Fruit fly (Drosophila melanogaster): ENCODE results near the gene CG1316.

The CG1316 gene

dm6 chr3L:4277796-4278195 is 5.9 kb upstream of the CG1316 start, which contains the start of gene Ctl1 (continued):
- TF ChIP-seq CG17912 (GFP tag; optimal IDR thresholded peaks at IDR 0.05): no peak
- TF ChIP-seq ems (GFP tag; optimal IDR thresholded peaks at IDR 0.05): no peak
- TF ChIP-seq CG4328 (GFP tag; optimal IDR thresholded peaks at IDR 0.05): no peak
- TF ChIP-seq inv (GFP tag; IDR thresholded peaks at IDR 0.05; ENCODE audit: partially characterized antibody): no peak
- TF ChIP-seq pzg (GFP tag; optimal IDR thresholded peaks at IDR 0.05): peak; percentile 62
- TF ChIP-seq Max (GFP tag; optimal IDR thresholded peaks at IDR 0.05): no peak
- no peak for TF ChIP-seq ken (GFP tag; IDR thresholded peaks at IDR 0.05)
- no peak for TF ChIP-seq CG13624 (GFP tag; optimal IDR thresholded peaks at IDR 0.05)
- no peak for TF ChIP-seq CG2199 (GFP tag; IDR thresholded peaks at IDR 0.05)
- TF ChIP-seq CG14965 (GFP tag; optimal IDR thresholded peaks at IDR 0.05; ENCODE audit: borderline replicate concordance): no peak
- TF ChIP-seq CG15269 (tag; optimal IDR thresholded peaks at IDR 0.05): no peak
- TF ChIP-seq E2f2 (GFP tag; IDR thresholded peaks at IDR 0.05): peak; percentile 95
- peak; percentile 12 for TF ChIP-seq CG14710 (tag; optimal IDR thresholded peaks at IDR 0.05)
- no peak for TF ChIP-seq CG15011 (GFP tag; optimal IDR thresholded peaks at IDR 0.05)
- peak; percentile 42 for TF ChIP-seq trem (tag; optimal IDR thresholded peaks at IDR 0.05)
- TF ChIP-seq sens (GFP tag): peak; percentile 84
- TF ChIP-seq Tbp (GFP tag; optimal IDR thresholded peaks at IDR 0.05): no peak
- no peak for TF ChIP-seq Abd-B (GFP tag; optimal IDR thresholded peaks at IDR 0.05)
- TF ChIP-seq CG14441 (GFP tag; IDR thresholded peaks at IDR 0.05): no peak
- no peak for TF ChIP-seq Elba2 (GFP tag; optimal IDR thresholded peaks at IDR 0.05)
- no peak for TF ChIP-seq sima (GFP tag; optimal IDR thresholded peaks at IDR 0.05)
- TF ChIP-seq MBD-R2 (GFP tag; IDR thresholded peaks at IDR 0.05): peak; percentile 43; the same call in 1 of the 2 replicates
- TF ChIP-seq pros (GFP tag; optimal IDR thresholded peaks at IDR 0.05): no peak
- TF ChIP-seq fd3F (GFP tag; optimal IDR thresholded peaks at IDR 0.05): no peak
- no peak for TF ChIP-seq CG10959 (GFP tag; IDR thresholded peaks at IDR 0.05)
- no peak for TF ChIP-seq bab2 (GFP tag; optimal IDR thresholded peaks at IDR 0.05)
- TF ChIP-seq ttk (GFP tag; IDR thresholded peaks at IDR 0.05): no peak
- no peak for TF ChIP-seq CG18599 (GFP tag; optimal IDR thresholded peaks at IDR 0.05)
- no peak for TF ChIP-seq CG17802 (tag; optimal IDR thresholded peaks at IDR 0.05)
- no peak for TF ChIP-seq Mes4 (GFP tag; optimal IDR thresholded peaks at IDR 0.05)
- TF ChIP-seq D (optimal IDR thresholded peaks at IDR 0.05): no peak
- no peak for TF ChIP-seq D (GFP tag; optimal IDR thresholded peaks at IDR 0.05)
- peak; percentile 43 for TF ChIP-seq CG4617 (GFP tag; optimal IDR thresholded peaks at IDR 0.05; ENCODE audit: borderline replicate concordance)
- peak; percentile 88 for TF ChIP-seq gfzf (GFP tag; optimal IDR thresholded peaks at IDR 0.05)
- no peak for TF ChIP-seq corto (GFP tag; optimal IDR thresholded peaks at IDR 0.05)
- no peak for TF ChIP-seq CG6175 (GFP tag; IDR thresholded peaks at IDR 0.05)
- TF ChIP-seq CG13424 (tag; optimal IDR thresholded peaks at IDR 0.05): no peak
- no peak for TF ChIP-seq E2f1 (GFP tag; IDR thresholded peaks at IDR 0.05)
- TF ChIP-seq Hr78 (GFP tag; optimal IDR thresholded peaks at IDR 0.05): no peak
- TF ChIP-seq Ets97D (GFP tag; optimal IDR thresholded peaks at IDR 0.05): no peak
- TF ChIP-seq hkb (optimal IDR thresholded peaks at IDR 0.05): no peak
- TF ChIP-seq hkb (GFP tag; IDR thresholded peaks at IDR 0.05): no peak
- TF ChIP-seq CG6654 (GFP tag; optimal IDR thresholded peaks at IDR 0.05): no peak
- no peak for TF ChIP-seq CG8478 (optimal IDR thresholded peaks at IDR 0.05)
- TF ChIP-seq scrt (GFP tag; optimal IDR thresholded peaks at IDR 0.05): no peak
- TF ChIP-seq Chrac-16 (GFP tag; optimal IDR thresholded peaks at IDR 0.05): no peak
- no peak for TF ChIP-seq mam (GFP tag; optimal IDR thresholded peaks at IDR 0.05)
- TF ChIP-seq insv (GFP tag; optimal IDR thresholded peaks at IDR 0.05): no peak
- TF ChIP-seq Side (GFP tag; optimal IDR thresholded peaks at IDR 0.05): no peak
- TF ChIP-seq org-1 (GFP tag; optimal IDR thresholded peaks at IDR 0.05): no peak
- TF ChIP-seq CG8281 (tag; optimal IDR thresholded peaks at IDR 0.05): peak; percentile 16
- no peak for TF ChIP-seq luna (GFP tag; optimal IDR thresholded peaks at IDR 0.05)
- TF ChIP-seq CG2116 (GFP tag; optimal IDR thresholded peaks at IDR 0.05): peak; percentile 11
